Worm (Caenorhabditis elegans): ENCODE data around the gene ZK402.1.
"Not testable (repeated sequence)": the region's sequence is repeated elsewhere in the genome, so short reads cannot be mapped to it uniquely, and the experiment has no call there.

Gene ZK402.1

DNA sequence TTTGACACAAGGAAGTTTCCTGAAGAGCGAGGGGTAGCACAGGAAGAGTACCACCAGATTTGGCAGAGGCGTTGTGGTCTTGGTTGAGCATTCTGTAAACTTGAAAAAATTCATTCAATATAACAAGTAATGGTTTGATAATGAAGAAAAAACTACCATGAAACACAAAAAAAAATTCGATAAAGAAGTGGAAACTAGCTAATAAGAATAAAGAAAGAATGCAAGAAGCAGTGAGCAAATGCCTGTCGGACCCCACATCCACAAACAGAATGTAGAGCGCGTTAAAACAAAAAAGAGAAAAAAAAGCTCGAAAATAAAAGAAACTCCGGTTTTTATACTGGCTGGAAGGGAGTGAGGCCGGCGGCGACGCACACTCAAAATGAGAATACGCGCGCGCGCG lies 6.6 kb upstream of the ZK402.1 start, which contains the start of gene H39E20.1:
H39E20.1 (minus strand) TSS at position 101 of the 400 bp plus-strand sequence.
- TF ChIP-seq sox-2 (GFP tag; IDR thresholded peaks at IDR 0.05) (no peak), lim-6 (tag; optimal IDR thresholded peaks at IDR 0.05) (no peak), unc-3 (GFP tag; conservative IDR thresholded peaks at IDR 0.05) (no peak), unc-3 (tag; optimal IDR thresholded peaks at IDR 0.05) (no peak), ahr-1 (tag; optimal IDR thresholded peaks at IDR 0.05) (no peak), elt-2 (tag; optimal IDR thresholded peaks at IDR 0.05) (no peak), ceh-34 (tag; optimal IDR thresholded peaks at IDR 0.05) (no peak), ceh-45 (GFP tag; IDR thresholded peaks at IDR 0.05) (no peak), ttx-3 (tag; optimal IDR thresholded peaks at IDR 0.05) (no peak), T23F11.4 (GFP tag; optimal IDR thresholded peaks at IDR 0.05) (no peak), hlh-6 (tag; optimal IDR thresholded peaks at IDR 0.05) (no peak), fkh-6 (tag; optimal IDR thresholded peaks at IDR 0.05) (no peak), tbx-7 (tag; optimal IDR thresholded peaks at IDR 0.05) (no peak), lin-11 (tag; optimal IDR thresholded peaks at IDR 0.05) (no peak), hlh-8 (tag; optimal IDR thresholded peaks at IDR 0.05) (no peak), ceh-9 (tag; optimal IDR thresholded peaks at IDR 0.05) (no peak), nfya-1 (tag; optimal IDR thresholded peaks at IDR 0.05) (no peak), ztf-16 (tag; optimal IDR thresholded peaks at IDR 0.05) (no peak), ceh-2 (tag; optimal IDR thresholded peaks at IDR 0.05) (no peak)

DNA sequence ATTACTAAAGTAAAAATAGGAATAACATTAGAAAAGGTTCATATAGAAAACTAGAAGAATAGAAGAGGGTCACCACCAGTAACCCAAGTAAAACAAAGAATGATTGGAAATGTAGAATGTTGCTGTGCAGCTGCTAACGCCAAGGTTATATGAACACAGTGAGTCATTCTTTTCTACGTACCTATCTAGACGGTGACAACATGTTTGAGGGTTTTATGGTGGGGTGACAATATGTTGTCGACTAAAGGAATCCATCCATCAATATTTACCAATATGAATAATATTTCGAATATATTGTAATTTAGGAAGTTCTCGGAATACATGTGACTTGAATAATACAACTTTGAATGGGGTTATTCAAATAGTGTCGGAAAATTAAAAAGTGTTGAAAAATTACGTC lies 2.8 kb upstream of the ZK402.1 start, which contains the start of gene ZK402.5:
ZK402.5 (minus strand) TSS at position 101 of the 400 bp plus-strand sequence.
- TF ChIP-seq ref-2 (tag; optimal IDR thresholded peaks at IDR 0.05) (no peak), sox-4 (tag; optimal IDR thresholded peaks at IDR 0.05) (no peak), nfya-1 (tag; optimal IDR thresholded peaks at IDR 0.05) (no peak), C38D4.7 (GFP tag; optimal IDR thresholded peaks at IDR 0.05) (no peak), gmeb-2 (tag; optimal IDR thresholded peaks at IDR 0.05) (no peak), fkh-6 (tag; optimal IDR thresholded peaks at IDR 0.05) (no peak), eyg-1 (tag; optimal IDR thresholded peaks at IDR 0.05) (no peak), Y22D7AL.16 (tag; optimal IDR thresholded peaks at IDR 0.05) (no peak), T23F11.4 (GFP tag; optimal IDR thresholded peaks at IDR 0.05) (no peak), lim-6 (tag; optimal IDR thresholded peaks at IDR 0.05) (no peak), dve-1 (tag; optimal IDR thresholded peaks at IDR 0.05) (no peak), ceh-34 (tag; optimal IDR thresholded peaks at IDR 0.05) (no peak), hlh-30 (tag; optimal IDR thresholded peaks at IDR 0.05; ENCODE audit: insufficient read depth) (no peak), lin-11 (tag; optimal IDR thresholded peaks at IDR 0.05) (no peak)

DNA sequence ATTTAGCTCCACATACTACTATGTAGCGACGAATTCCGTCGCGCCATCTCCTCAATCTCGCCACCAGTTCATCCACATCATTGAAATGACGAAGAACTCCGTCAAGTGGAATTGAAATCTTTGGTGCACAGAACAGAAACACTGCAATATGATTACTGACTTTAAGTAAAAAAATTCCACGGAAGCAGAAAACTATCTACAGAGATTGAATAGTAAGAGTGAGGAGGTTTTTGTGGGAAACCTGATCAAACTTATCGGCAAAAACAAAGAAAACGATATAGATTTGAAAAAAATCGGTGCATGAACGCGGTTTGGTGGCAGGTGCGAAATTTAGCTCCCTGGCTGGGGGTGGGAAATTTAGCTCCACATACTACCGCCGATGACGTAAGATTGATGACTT lies 627 bp upstream of the ZK402.1 start, which contains the start of gene ZK402.2:
ZK402.2 (plus strand) TSS at position 301 of the 400 bp plus-strand sequence.
- not testable (repeated sequence) for TF ChIP-seq tbx-2, hlh-6, rnt-1 (tag; optimal IDR thresholded peaks at IDR 0.05)

DNA sequence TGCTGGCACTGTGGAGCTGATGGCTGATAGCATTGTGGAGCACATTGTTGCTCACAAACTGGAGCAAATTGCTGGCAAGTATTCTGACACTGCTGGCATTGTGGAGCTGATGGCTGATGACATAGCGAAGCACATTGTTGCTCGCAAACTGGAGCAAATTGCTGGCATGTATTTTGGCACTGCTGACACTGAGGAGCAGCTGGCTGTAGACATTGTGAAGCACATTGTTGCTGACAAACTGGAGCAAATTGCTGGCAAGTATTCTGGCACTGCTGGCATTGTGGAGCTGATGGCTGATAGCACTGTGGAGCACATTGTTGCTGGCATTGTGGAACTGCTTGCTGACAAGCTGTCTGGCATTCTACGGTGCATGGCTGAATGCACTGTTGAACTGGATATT lies 5.2 kb downstream of the ZK402.1 start:
- TF ChIP-seq pros-1 (tag; optimal IDR thresholded peaks at IDR 0.05) (no peak), ceh-30 (tag; optimal IDR thresholded peaks at IDR 0.05) (no peak), hlh-8 (tag; optimal IDR thresholded peaks at IDR 0.05) (no peak), lim-6 (tag; optimal IDR thresholded peaks at IDR 0.05) (no peak), npax-4 (tag; optimal IDR thresholded peaks at IDR 0.05) (no peak), K09A11.1 (tag; optimal IDR thresholded peaks at IDR 0.05; ENCODE audit: insufficient read depth) (no peak), dve-1 (tag; optimal IDR thresholded peaks at IDR 0.05) (no peak), eyg-1 (tag; optimal IDR thresholded peaks at IDR 0.05) (no peak), ceh-34 (tag; optimal IDR thresholded peaks at IDR 0.05) (no peak), gmeb-2 (tag; optimal IDR thresholded peaks at IDR 0.05) (no peak)

DNA sequence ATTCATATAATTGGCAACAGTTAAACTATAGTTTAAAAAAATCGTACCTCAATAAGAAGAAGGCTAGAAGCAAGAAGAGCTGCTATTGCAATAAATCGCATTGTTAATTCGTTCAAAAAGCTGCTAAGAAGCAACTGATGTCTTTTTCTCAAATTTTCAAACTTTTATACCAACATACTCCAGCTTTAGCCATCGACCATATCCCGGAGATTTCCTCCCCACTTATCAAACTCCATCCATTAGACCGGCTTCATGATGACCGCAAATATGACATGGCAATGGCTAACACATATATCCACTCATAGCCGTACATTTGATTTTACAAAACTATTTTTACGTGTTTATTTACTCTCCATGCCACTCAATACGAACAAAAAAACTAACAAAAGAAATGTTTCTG lies 6.5 kb downstream of the ZK402.1 start, which contains the start of gene abu-2:
abu-2 (minus strand) TSS at position 101 of the 400 bp plus-strand sequence.
- TF ChIP-seq ceh-45 (GFP tag; IDR thresholded peaks at IDR 0.05) = no peak
- TF ChIP-seq ceh-34 (tag; optimal IDR thresholded peaks at IDR 0.05) = no peak
- no peak for TF ChIP-seq rnt-1 (tag; optimal IDR thresholded peaks at IDR 0.05)
- no peak for TF ChIP-seq nfya-1 (tag; optimal IDR thresholded peaks at IDR 0.05)
- TF ChIP-seq pqm-1 (tag; optimal IDR thresholded peaks at IDR 0.05) = no peak
- no peak for TF ChIP-seq hlh-6 (tag; optimal IDR thresholded peaks at IDR 0.05)
- no peak for TF ChIP-seq zip-5 (tag; optimal IDR thresholded peaks at IDR 0.05)
- TF ChIP-seq unc-55 (GFP tag; optimal IDR thresholded peaks at IDR 0.05) = no peak
- no peak for TF ChIP-seq ceh-14 (tag; optimal IDR thresholded peaks at IDR 0.05)
- no peak for TF ChIP-seq dve-1 (tag; optimal IDR thresholded peaks at IDR 0.05)
- TF ChIP-seq K02D7.2 (tag; optimal IDR thresholded peaks at IDR 0.05) = no peak
- no peak for TF ChIP-seq elt-4 (tag; optimal IDR thresholded peaks at IDR 0.05)

All from whole organism, late embryonic.